Fruit fly (Drosophila melanogaster): ENCODE measurements around the gene CG17991.
A peak's percentile ranks its signal among the peaks of the same experiment; 100 is the strongest.

Gene CG17991

DNA sequence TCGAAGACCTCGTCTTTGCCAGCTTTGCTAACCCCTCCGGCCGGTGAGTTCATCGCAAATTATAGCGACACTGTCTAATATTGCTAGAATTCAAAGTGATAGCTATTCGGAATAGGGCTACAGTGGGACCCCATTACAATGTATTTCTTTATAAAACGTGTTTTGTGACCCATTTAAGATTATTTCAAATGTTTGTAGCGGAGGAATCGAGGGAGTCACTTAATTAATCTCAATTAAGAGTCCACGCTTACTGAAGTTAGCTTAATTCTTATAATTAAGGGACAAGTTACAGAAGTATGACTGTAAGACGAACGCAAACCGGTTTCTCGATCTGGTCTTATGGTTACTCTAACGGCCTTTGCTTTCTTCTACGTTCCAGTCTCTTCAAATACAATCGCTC, 48.6 kb downstream of the CG17991 start (continued):
- TF ChIP-seq CG15514 (GFP tag; optimal IDR thresholded peaks at IDR 0.05): peak; percentile 15
- peak; percentile 43 for TF ChIP-seq fd96Cb (tag; optimal IDR thresholded peaks at IDR 0.05)
- TF ChIP-seq bsh (GFP tag; optimal IDR thresholded peaks at IDR 0.05): peak in 1 of 2 experiments; percentile 64
- TF ChIP-seq sisA (GFP tag; IDR thresholded peaks at IDR 0.05): peak; percentile 22; the same call in 1 of the 2 replicates
- peak; percentile 5 for TF ChIP-seq Six4 (GFP tag; optimal IDR thresholded peaks at IDR 0.05)
- peak; percentile 10 for TF ChIP-seq CG13296 (GFP tag; optimal IDR thresholded peaks at IDR 0.05)
